Fruit fly (Drosophila melanogaster): ENCODE measurements around the gene SerRS-m.

dm6 chr3R:15366839-15367238 lies 26.4 kb downstream of the SerRS-m start:
- no peak for TF ChIP-seq pan (optimal IDR thresholded peaks at IDR 0.05)
- TF ChIP-seq Dll (optimal IDR thresholded peaks at IDR 0.05) = no peak

All from whole organism.